Worm (Caenorhabditis elegans) whole organism, dauer: Measurements from ENCODE around the gene T06A1.5.

Experiments used
- unc-62 ChIP-seq: sonication (generic microtip); optimal IDR thresholded peaks from 2 replicates; lab custom pipeline; 2017; ENCODE audit warnings: missing biosample characterization, missing genetic modification reagents, missing genetic modification characterization

Gene T06A1.5

ce11 chrV:1927015-1927414, at the start of gene T06A1.5:
TSS of gene T06A1.5 (plus strand) at chrV:1927223.
- TF ChIP-seq unc-62 (GFP tag; lab: Kevin White, UChicago), result no peak

DNA sequence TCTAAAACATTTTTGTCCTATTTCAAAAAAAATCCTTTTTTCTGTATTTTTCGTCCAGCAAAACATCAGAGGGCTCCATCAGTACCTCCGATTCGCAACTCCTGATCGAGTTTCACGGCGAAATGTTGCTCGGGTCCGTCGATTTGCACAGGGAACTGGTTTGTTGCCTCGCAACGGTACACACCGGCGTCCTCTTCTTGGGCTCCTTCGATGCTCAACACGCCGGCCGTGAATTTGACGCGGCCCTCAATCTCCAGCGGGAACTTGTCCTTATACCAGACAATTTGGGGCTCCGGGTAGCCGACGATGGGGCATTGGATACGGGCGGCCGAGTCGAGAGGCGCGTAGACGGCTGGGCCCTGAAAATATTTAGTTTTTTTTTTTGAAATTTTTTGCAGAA, 49.0 kb upstream of the T06A1.5 start:
- TF ChIP-seq unc-62 (GFP tag; lab: Kevin White, UChicago), result no peak

ce11 chrV:1883131-1883530, 43.9 kb upstream of the T06A1.5 start:
- TF ChIP-seq unc-62 (GFP tag; lab: Kevin White, UChicago), result no peak

ce11 chrV:1886997-1887396, 40.0 kb upstream of the T06A1.5 start:
- TF ChIP-seq unc-62 (GFP tag; lab: Kevin White, UChicago), result no peak

DNA sequence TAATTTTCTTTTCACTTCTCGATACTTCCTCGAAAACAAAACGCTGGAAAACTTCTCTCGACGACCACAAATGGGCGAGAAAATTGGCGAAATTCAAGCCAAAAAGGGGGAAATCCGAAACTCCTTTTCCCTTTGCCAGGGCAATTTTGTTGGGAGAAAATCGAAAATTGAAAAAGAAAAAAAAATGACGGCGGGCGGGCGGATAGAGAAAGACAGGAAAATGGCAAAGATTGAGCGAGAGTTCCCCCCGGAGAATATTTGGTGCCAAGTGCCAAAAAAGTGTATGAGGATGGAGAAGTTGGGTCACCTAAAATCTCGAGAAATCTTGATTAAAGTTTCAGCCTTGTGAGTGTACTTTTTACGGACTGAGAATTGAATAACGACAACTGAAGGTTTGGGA, 38.7 kb upstream of the T06A1.5 start:
- no peak for TF ChIP-seq unc-62 (GFP tag; lab: Kevin White, UChicago)

DNA sequence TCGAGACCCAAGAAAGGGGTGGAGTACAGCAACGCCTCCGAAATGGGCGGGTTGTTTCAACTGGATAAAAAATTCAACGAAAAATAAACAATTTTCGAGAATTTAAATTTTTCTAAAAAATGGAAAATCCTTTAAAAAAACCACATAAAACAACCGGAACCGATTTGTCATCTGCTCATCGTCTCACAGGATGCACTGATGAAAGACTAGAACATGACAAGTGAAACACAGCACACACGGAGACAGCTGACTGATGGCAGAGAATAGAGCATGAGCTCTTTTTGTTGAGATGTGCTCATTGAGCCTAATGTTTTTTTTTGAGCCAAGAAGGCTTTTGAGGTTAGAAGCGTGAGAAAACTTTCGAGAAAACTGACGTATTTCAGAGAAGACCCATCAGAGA, 37.0 kb upstream of the T06A1.5 start:
- no peak for TF ChIP-seq unc-62 (GFP tag; lab: Kevin White, UChicago)

DNA sequence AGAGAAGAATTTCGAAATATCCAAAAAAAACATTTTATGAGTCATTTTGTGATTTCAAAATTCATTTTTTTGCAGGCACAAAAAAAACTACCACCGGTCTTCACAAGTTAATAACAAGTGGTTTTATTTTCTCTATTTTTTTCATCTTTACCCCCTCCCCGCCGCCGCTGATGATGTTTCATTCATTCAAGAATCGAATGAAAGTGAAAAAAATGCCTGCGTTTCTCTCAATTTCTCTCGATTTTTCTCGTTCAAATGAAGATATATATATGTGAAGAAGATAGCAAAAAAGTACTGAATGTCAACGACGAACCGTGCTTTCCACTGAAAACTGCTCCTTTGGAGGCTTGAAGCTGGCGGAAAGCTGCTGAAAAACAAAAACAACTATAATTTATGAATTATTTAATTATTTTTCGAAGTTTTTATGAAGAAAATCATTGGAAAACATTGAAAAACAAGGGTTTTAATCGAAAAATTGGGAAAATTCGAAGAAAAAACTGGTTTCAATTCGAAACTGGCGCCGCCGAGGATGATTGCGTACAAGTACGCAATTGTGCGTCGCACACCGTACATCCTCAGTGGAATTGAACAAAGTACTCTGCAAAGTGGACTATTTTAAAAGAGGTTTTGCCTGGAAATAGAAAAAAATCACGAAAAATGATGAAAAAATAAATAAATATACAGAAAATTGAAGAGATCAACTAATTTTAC, 34.3 kb upstream of the T06A1.5 start, which contains the start of gene zig-11:
Gene zig-11, minus strand, starts transcription at position 373 of the 711 bp plus-strand sequence.
- no peak for TF ChIP-seq unc-62 (GFP tag; lab: Kevin White, UChicago)

- TF ChIP-seq unc-62 (GFP tag; lab: Kevin White, UChicago), result no peak
Measured at ce11 chrV:1895483-1895882, 31.5 kb upstream of the T06A1.5 start, which contains the start of gene nphp-2. TSS of gene nphp-2 (plus strand) at chrV:1895783.

ce11 chrV:1907350-1907749, 19.7 kb upstream of the T06A1.5 start, which contains the start of gene Y32G9A.5:
TSS of gene Y32G9A.5 (plus strand) at chrV:1907650.
- no peak for TF ChIP-seq unc-62 (GFP tag; lab: Kevin White, UChicago)

DNA sequence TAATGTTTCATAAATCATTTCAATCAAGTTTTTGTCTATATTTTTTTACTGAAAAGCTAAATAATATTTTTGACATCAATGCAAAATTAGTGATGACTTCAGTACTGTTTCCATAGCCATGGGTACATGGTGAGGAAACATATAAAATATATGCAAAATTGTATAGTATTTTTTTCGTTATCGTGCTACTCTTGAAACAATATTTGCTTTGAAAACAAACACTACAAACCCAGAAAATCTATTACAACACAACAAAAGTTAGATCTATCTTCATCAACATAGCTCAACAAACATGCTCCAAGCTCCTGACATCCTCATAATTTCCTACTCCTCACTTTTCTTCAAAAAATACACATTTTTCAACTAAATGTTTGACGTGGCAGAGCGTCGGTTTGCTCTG, 18.5 kb upstream of the T06A1.5 start, which contains the start of gene srp-3:
Gene srp-3, plus strand, starts transcription at position 301 of the 400 bp plus-strand sequence.
- TF ChIP-seq unc-62 (GFP tag; lab: Kevin White, UChicago), result no peak

ce11 chrV:1911102-1911501, 15.9 kb upstream of the T06A1.5 start, which contains the start of gene Y32G9A.3:
TSS of gene Y32G9A.3 (plus strand) at chrV:1911402.
- TF ChIP-seq unc-62 (GFP tag; lab: Kevin White, UChicago), result no peak

DNA sequence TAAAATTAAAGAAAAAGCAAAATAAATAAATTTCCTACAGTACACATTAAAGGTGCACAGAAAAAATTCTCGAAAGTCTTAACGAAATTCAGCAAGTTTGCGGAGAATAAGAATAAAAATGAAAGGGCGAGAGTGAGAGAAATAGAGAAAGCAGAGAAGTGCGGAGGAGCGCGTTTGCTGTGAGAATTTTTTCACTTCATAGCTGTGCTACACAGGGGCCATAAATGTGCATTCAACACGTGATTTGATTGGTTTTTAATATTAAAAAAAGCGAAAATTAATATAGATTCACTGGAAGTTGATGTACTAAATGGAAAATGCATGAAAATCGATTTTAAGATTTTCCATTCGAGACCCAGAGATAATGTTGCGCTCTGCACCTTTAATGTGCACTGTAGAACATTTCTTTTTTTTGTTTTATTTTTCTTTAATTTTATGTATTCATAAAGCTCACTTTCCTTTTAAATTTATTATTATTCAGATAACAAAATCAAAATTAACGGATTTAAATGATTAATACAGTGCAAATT, 8.9 kb upstream of the T06A1.5 start, which contains the start of gene Y32G9A.2:
Gene Y32G9A.2, plus strand, starts transcription at position 480 of the 530 bp plus-strand sequence.
- TF ChIP-seq unc-62 (GFP tag; lab: Kevin White, UChicago), result no peak

- no peak for TF ChIP-seq unc-62 (GFP tag; lab: Kevin White, UChicago)
Measured at ce11 chrV:1920105-1920504, 6.9 kb upstream of the T06A1.5 start, which contains the start of gene Y32G9A.12. TSS of gene Y32G9A.12 (minus strand) at chrV:1920205.

ce11 chrV:1921321-1921720, 5.7 kb upstream of the T06A1.5 start, which contains the start of gene gst-37:
TSS of gene gst-37 (plus strand) at chrV:1921621.
- TF ChIP-seq unc-62 (GFP tag; lab: Kevin White, UChicago), result no peak

- no peak for TF ChIP-seq unc-62 (GFP tag; lab: Kevin White, UChicago)
Measured at ce11 chrV:1925487-1925886, 1.5 kb upstream of the T06A1.5 start, which contains the start of gene T06A1.1. TSS of gene T06A1.1 (minus strand) at chrV:1925587.

ce11 chrV:1928473-1928872, 1.4 kb downstream of the T06A1.5 start:
- TF ChIP-seq unc-62 (GFP tag; lab: Kevin White, UChicago), result no peak
